Worm (Caenorhabditis elegans) whole organism, L3 larva: ENCODE results near the gene ztf-18.

ENCODE experiments used
- ama-1 ChIP-seq: fragments of 150-350 bp; optimal IDR thresholded peaks from 2 replicates; lab custom pipeline; 2018
- hmg-11 ChIP-seq: sonication (generic microtip); optimal IDR thresholded peaks from 2 replicates; lab custom pipeline; 2016; ENCODE audit warnings: missing genetic modification characterization, missing compliant biosample characterization
- mdl-1 ChIP-seq: fragments of 150-350 bp; optimal IDR thresholded peaks from 2 replicates; lab custom pipeline; 2014; ENCODE audit warnings: missing biosample characterization, missing genetic modification characterization
- nhr-77 ChIP-seq: fragments of 150-350 bp; optimal IDR thresholded peaks from 2 replicates; lab custom pipeline; 2014; ENCODE audit warnings: missing biosample characterization, missing genetic modification characterization
- pqm-1 ChIP-seq: fragments of 150-350 bp; optimal IDR thresholded peaks from 2 replicates; lab custom pipeline; 2017; ENCODE audit warnings: missing biosample characterization, missing genetic modification characterization, inconsistent platforms
- unc-62 ChIP-seq: fragments of 150-350 bp; sonication (generic microtip); optimal IDR thresholded peaks from 4 replicates; lab custom pipeline; 2014; ENCODE audit warnings: missing biosample characterization, missing genetic modification reagents, missing genetic modification characterization
- zag-1 ChIP-seq: fragments of 150-350 bp; optimal IDR thresholded peaks from 2 replicates; lab custom pipeline; 2014; ENCODE audit warnings: missing biosample characterization, missing genetic modification characterization

- no peak for TF ChIP-seq unc-62
- TF ChIP-seq pqm-1: no peak
- TF ChIP-seq nhr-77 (tag; lab: Kevin White, UChicago): no peak
- no peak for TF ChIP-seq mdl-1 (tag; lab: Kevin White, UChicago)
- TF ChIP-seq ama-1: no peak
- no peak for TF ChIP-seq zag-1 (tag; lab: Kevin White, UChicago)
- no peak for TF ChIP-seq hmg-11
These were observed at the start of gene ztf-18, which contains the start of gene F23H11.2 for ce11 chrIII:895525-895924.
